Worm (Caenorhabditis elegans): Measurements from ENCODE around the gene F49C12.9.
A peak's percentile ranks its signal among the peaks of the same experiment; 100 is the strongest.

DNA sequence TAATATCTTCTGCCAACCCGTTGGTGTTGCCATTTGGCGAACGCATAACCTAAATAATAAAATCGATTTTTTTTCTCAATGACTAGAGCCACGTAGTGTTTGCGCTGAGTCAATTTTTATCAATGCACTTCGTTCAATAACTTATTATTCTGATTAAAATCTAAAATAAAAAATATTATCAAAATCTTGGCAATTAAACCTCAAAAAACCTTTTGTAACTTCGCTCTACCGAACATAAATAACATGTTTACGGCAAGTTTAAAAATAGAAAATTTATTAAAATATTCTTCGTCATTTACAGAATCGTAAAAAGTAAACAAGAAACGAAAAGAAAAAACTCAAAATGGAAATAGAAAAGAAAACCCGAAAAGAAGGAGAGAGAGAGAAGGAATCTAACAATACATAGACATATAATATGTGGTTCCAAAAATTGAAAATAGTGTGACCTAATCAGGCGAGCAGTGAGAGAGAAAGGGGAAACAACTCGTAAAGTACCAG lies 27.1 kb upstream of the F49C12.9 start, which contains the start of gene pigc-1:
- TF ChIP-seq him-1 (tag; optimal IDR thresholded peaks at IDR 0.05), result no peak
- TF ChIP-seq W03F9.2 (tag; optimal IDR thresholded peaks at IDR 0.05), result peak; percentile 1
- TF ChIP-seq dao-5 (tag; optimal IDR thresholded peaks at IDR 0.05), result no peak
